Fruit fly (Drosophila melanogaster) whole organism, prepupa: Measurements from ENCODE around the gene CSN1b.

Experiments used
- Blimp-1 ChIP-seq: fragments of 200-800 bp; sonication (Bioruptor generic); optimal IDR thresholded peaks from 3 replicates; lab custom pipeline; 2017; ENCODE audit warnings: missing biosample characterization, missing genetic modification characterization, mild to moderate bottlenecking, moderate library complexity, missing genetic modification reagents
- CG10631 ChIP-seq: fragments of 200-800 bp; sonication (Bioruptor generic); optimal IDR thresholded peaks from 2 replicates; lab custom pipeline; 2016; ENCODE audit warnings: missing biosample characterization, missing genetic modification characterization
- CG11294 ChIP-seq: fragments of 200-800 bp; sonication (Bioruptor generic); IDR thresholded peaks from 2 replicates; pipeline ENCODE4 v1.3.6; 2022; ENCODE audit warnings: missing biosample characterization, missing genetic modification characterization
- CG11762 ChIP-seq: fragments of 200-800 bp; sonication (Bioruptor generic); optimal IDR thresholded peaks from 3 replicates; lab custom pipeline; 2016; ENCODE audit warnings: missing biosample characterization, missing genetic modification characterization; ENCODE audit not compliant: insufficient read depth
- CG11902 ChIP-seq: fragments of 200-800 bp; sonication (Bioruptor generic); optimal IDR thresholded peaks from 3 replicates; lab custom pipeline; 2016; ENCODE audit warnings: missing biosample characterization, missing genetic modification characterization
- CG15336 ChIP-seq: fragments of 200-800 bp; sonication (Bioruptor generic); IDR thresholded peaks from 2 replicates; pipeline ENCODE4 v1.3.6; 2022; ENCODE audit warnings: missing biosample characterization, missing genetic modification characterization
- CG16779 ChIP-seq: fragments of 200-800 bp; sonication (Bioruptor generic); optimal IDR thresholded peaks from 3 replicates; lab custom pipeline; 2017; ENCODE audit warnings: missing biosample characterization, mild to moderate bottlenecking, missing genetic modification characterization
- CG3032 ChIP-seq: fragments of 200-800 bp; optimal IDR thresholded peaks from 2 replicates; lab custom pipeline; 2019; ENCODE audit warnings: missing biosample characterization, mild to moderate bottlenecking, missing genetic modification characterization, moderate library complexity
- CG31627 ChIP-seq: fragments of 200-800 bp; sonication (Bioruptor generic); optimal IDR thresholded peaks from 3 replicates; lab custom pipeline; 2016; ENCODE audit warnings: missing biosample characterization, missing genetic modification characterization
- CG32006 ChIP-seq: fragments of 200-800 bp; sonication (Bioruptor generic); optimal IDR thresholded peaks from 3 replicates; lab custom pipeline; 2017; ENCODE audit warnings: missing biosample characterization, mild to moderate bottlenecking, missing genetic modification characterization
- CG34406 ChIP-seq: fragments of 200-800 bp; sonication (Bioruptor generic); optimal IDR thresholded peaks from 3 replicates; lab custom pipeline; 2016; ENCODE audit warnings: missing biosample characterization, missing genetic modification characterization
- CG3919 ChIP-seq: fragments of 200-800 bp; sonication (Bioruptor generic); optimal IDR thresholded peaks from 3 replicates; lab custom pipeline; 2016; ENCODE audit warnings: missing biosample characterization, missing genetic modification characterization
- CG4318 ChIP-seq: fragments of 200-800 bp; sonication (Bioruptor generic); optimal IDR thresholded peaks from 3 replicates; lab custom pipeline; 2017; ENCODE audit warnings: missing biosample characterization, mild to moderate bottlenecking, missing genetic modification characterization
- CG6792 ChIP-seq: fragments of 200-800 bp; sonication (Bioruptor generic); optimal IDR thresholded peaks from 3 replicates; lab custom pipeline; 2016; ENCODE audit warnings: missing biosample characterization, missing genetic modification characterization
- CG6808 ChIP-seq: fragments of 200-800 bp; sonication (Bioruptor generic); optimal IDR thresholded peaks from 3 replicates; lab custom pipeline; 2017; ENCODE audit warnings: missing biosample characterization, missing genetic modification characterization, mild to moderate bottlenecking, moderate library complexity, missing genetic modification reagents
- CG8119 ChIP-seq: fragments of 200-800 bp; sonication (Bioruptor generic); IDR thresholded peaks from 3 replicates; pipeline ENCODE4 v1.3.6; 2022; ENCODE audit warnings: missing biosample characterization, missing genetic modification characterization
- CG8319 ChIP-seq: fragments of 200-800 bp; sonication (Bioruptor generic); optimal IDR thresholded peaks from 3 replicates; lab custom pipeline; 2016; ENCODE audit warnings: missing biosample characterization, missing genetic modification characterization
- CG8632 ChIP-seq: fragments of 200-800 bp; sonication (Bioruptor generic); optimal IDR thresholded peaks from 3 replicates; lab custom pipeline; 2016; ENCODE audit warnings: missing biosample characterization, missing genetic modification characterization
- CG9139 ChIP-seq: fragments of 200-800 bp; sonication (Bioruptor generic); optimal IDR thresholded peaks from 3 replicates; lab custom pipeline; 2017; ENCODE audit warnings: missing biosample characterization, mild to moderate bottlenecking, missing genetic modification characterization
- Eip93F ChIP-seq: fragments of 200-800 bp; sonication (Bioruptor generic); optimal IDR thresholded peaks from 2 replicates; lab custom pipeline; 2016; ENCODE audit warnings: missing biosample characterization, mild to moderate bottlenecking, missing genetic modification characterization
- Ets21C ChIP-seq: fragments of 200-800 bp; sonication (Bioruptor generic); optimal IDR thresholded peaks from 3 replicates; lab custom pipeline; 2016; ENCODE audit warnings: missing biosample characterization, missing genetic modification characterization
- Ets96B ChIP-seq: fragments of 200-800 bp; optimal IDR thresholded peaks from 2 replicates; lab custom pipeline; 2019; ENCODE audit warnings: missing biosample characterization, mild to moderate bottlenecking, missing genetic modification characterization, moderate library complexity
- Hr39 ChIP-seq: fragments of 200-800 bp; sonication (Bioruptor generic); optimal IDR thresholded peaks from 2 replicates; lab custom pipeline; 2016; ENCODE audit warnings: missing biosample characterization, missing genetic modification characterization
- Hr4 ChIP-seq: fragments of 200-800 bp; sonication (Bioruptor generic); optimal IDR thresholded peaks from 3 replicates; lab custom pipeline; 2016; ENCODE audit warnings: missing biosample characterization, missing genetic modification characterization
- Smox ChIP-seq: fragments of 200-800 bp; sonication (Bioruptor generic); optimal IDR thresholded peaks from 3 replicates; lab custom pipeline; 2016; ENCODE audit warnings: missing biosample characterization, missing genetic modification characterization
- Sox102F ChIP-seq: fragments of 200-800 bp; sonication (Bioruptor generic); optimal IDR thresholded peaks from 2 replicates; lab custom pipeline; 2016; ENCODE audit warnings: missing biosample characterization, mild to moderate bottlenecking, missing genetic modification characterization
- Sox14 ChIP-seq: fragments of 200-800 bp; sonication (Bioruptor generic); optimal IDR thresholded peaks from 3 replicates; lab custom pipeline; 2016; ENCODE audit warnings: missing biosample characterization, missing genetic modification characterization
- Sox15 ChIP-seq: fragments of 200-800 bp; sonication (Bioruptor generic); optimal IDR thresholded peaks from 3 replicates; lab custom pipeline; 2016; ENCODE audit warnings: missing biosample characterization, missing genetic modification characterization
- achi ChIP-seq: fragments of 200-800 bp; sonication (Bioruptor generic); optimal IDR thresholded peaks from 3 replicates; lab custom pipeline; 2016; ENCODE audit warnings: missing biosample characterization, missing genetic modification characterization
- dsx ChIP-seq: fragments of 200-800 bp; optimal IDR thresholded peaks from 3 replicates; lab custom pipeline; 2019; ENCODE audit warnings: missing biosample characterization, mild to moderate bottlenecking, missing genetic modification characterization, moderate library complexity; ENCODE audit not compliant: poor library complexity, severe bottlenecking
- eg ChIP-seq: fragments of 200-800 bp; sonication (Bioruptor generic); IDR thresholded peaks from 3 replicates; pipeline ENCODE4 v1.3.6; 2022; ENCODE audit warnings: missing biosample characterization, missing genetic modification characterization
- esn ChIP-seq: fragments of 200-800 bp; sonication (Bioruptor generic); optimal IDR thresholded peaks from 2 replicates; lab custom pipeline; 2016; ENCODE audit warnings: missing biosample characterization, mild to moderate bottlenecking, missing genetic modification characterization, moderate library complexity
- fd85E ChIP-seq: fragments of 200-800 bp; sonication (Bioruptor generic); optimal IDR thresholded peaks from 3 replicates; lab custom pipeline; 2016; ENCODE audit warnings: missing biosample characterization, missing genetic modification characterization
- fkh ChIP-seq: fragments of 200-800 bp; sonication (Bioruptor generic); optimal IDR thresholded peaks from 3 replicates; lab custom pipeline; 2017; ENCODE audit warnings: missing biosample characterization, mild to moderate bottlenecking, missing genetic modification characterization, moderate library complexity
- lz ChIP-seq: fragments of 200-800 bp; sonication (Bioruptor generic); optimal IDR thresholded peaks from 3 replicates; lab custom pipeline; 2016; ENCODE audit warnings: missing biosample characterization, missing genetic modification characterization
- net ChIP-seq: fragments of 200-800 bp; sonication (Bioruptor generic); optimal IDR thresholded peaks from 3 replicates; lab custom pipeline; 2016; ENCODE audit warnings: missing biosample characterization, missing genetic modification characterization
- topi ChIP-seq: fragments of 200-800 bp; sonication (Bioruptor generic); optimal IDR thresholded peaks from 3 replicates; lab custom pipeline; 2016; ENCODE audit warnings: missing biosample characterization, missing genetic modification characterization
- vri ChIP-seq: fragments of 200-800 bp; sonication (Bioruptor generic); optimal IDR thresholded peaks from 3 replicates; lab custom pipeline; 2016; ENCODE audit warnings: missing biosample characterization, mild to moderate bottlenecking, missing genetic modification characterization

Gene CSN1b

DNA sequence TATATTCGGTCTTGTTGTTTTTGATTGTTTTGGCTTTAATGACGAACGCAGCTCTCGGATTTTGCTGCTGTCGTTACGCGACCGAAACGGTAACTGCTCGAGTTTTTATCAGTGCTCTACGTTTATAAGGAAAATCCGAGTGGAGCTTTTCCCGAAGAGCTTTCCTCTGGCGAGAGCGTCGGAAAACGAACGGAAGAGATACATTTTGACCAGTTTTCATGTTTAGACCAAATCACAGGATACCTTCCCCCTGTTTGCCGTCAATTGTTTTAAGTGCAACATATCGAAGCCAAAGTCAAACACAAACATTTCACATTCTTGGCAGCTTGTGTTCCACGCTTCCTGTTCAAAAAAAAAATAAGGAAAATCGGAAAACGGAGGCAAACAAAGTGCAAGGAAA, 41.2 kb upstream of the CSN1b start, which contains the start of gene CG32204:
Gene CG32204 (minus strand): TSS at position 101 of the 400 bp plus-strand sequence.
- TF ChIP-seq CG6792 (GFP tag; lab: Kevin White, UChicago): no peak

dm6 chr3L:18924790-18925189, 20.1 kb upstream of the CSN1b start, which contains the start of gene CG43049:
CG43049 (plus strand) TSS chr3L:18925090.
- TF ChIP-seq CG11902 (GFP tag; lab: Kevin White, UChicago) (no peak), esn (GFP tag; lab: Kevin White, UChicago) (no peak), topi (GFP tag; lab: Kevin White, UChicago) (no peak), Hr4 (no peak), fkh (no peak), Ets21C (no peak), Sox15 (GFP tag; lab: Kevin White, UChicago) (no peak), net (GFP tag; lab: Kevin White, UChicago) (no peak), Ets96B (tag; lab: Kevin White, UChicago) (no peak), CG8119 (GFP tag; lab: Robert Waterston, UW) (no peak), CG4318 (GFP tag; lab: Kevin White, UChicago) (no peak), Smox (no peak), Sox102F (GFP tag; lab: Kevin White, UChicago) (no peak), Hr39 (no peak)

DNA sequence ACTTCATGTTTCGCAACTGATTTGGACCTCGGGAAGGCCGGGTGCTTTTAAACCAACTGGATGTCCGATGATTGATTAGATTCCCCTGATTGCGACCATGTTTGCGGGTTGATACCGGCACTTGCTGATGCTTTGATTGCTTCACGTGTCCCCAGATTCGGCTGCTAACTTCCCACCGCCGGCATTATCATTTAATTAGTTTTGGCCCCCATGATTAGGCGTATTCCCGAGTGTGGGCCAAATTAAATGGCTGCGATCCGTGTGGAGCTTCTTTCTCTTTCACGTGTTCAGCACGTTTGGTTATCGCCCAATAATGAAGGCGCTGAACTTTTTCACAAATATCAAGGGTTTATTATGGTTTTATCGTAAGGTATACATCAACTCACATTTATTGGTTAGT, 17.4 kb upstream of the CSN1b start, which contains the start of gene CG3819:
Gene CG3819 (minus strand): TSS at position 23 of the 400 bp plus-strand sequence.
- TF ChIP-seq CG16779 (tag; lab: Kevin White, UChicago): no peak
- no peak for TF ChIP-seq CG10631
- TF ChIP-seq CG6808: no peak
- no peak for TF ChIP-seq CG8119 (GFP tag; lab: Robert Waterston, UW)
- no peak for TF ChIP-seq lz (GFP tag; lab: Kevin White, UChicago)
- TF ChIP-seq eg: no peak
- no peak for TF ChIP-seq Sox14 (GFP tag; lab: Kevin White, UChicago)
- no peak for TF ChIP-seq CG9139
- no peak for TF ChIP-seq CG4318 (GFP tag; lab: Kevin White, UChicago)
- no peak for TF ChIP-seq CG15336 (GFP tag; lab: Robert Waterston, UW)
- no peak for TF ChIP-seq CG6792 (GFP tag; lab: Kevin White, UChicago)
- TF ChIP-seq dsx (GFP tag; lab: Kevin White, UChicago): no peak

DNA sequence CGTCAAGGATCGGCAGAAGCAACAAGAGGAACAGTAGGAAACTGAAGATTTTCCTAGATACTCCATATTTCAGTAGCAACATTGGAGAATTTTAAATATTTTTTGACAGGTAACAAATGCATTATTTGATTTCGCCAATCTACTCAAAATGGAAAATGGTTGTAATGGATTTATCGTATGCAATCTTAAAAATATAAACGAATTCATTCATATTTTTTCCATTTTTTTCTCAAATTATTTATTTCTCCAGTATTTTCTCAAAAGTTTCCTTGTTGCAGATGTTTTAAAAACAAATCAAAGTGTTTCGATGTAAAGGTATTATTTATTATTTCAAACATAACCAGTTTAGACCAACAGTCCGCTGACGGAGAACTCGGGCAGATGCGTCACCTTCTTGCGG, 15.5 kb upstream of the CSN1b start, which contains the start of gene CG18223:
Gene CG18223 (minus strand): TSS at position 101 of the 400 bp plus-strand sequence.
- TF ChIP-seq Sox15 (GFP tag; lab: Kevin White, UChicago) (no peak), CG3032 (no peak), CG8632 (no peak), fd85E (GFP tag; lab: Kevin White, UChicago) (no peak), Eip93F (GFP tag; lab: Kevin White, UChicago) (no peak), CG8319 (GFP tag; lab: Kevin White, UChicago) (no peak), CG11294 (no peak), CG32006 (GFP tag; lab: Kevin White, UChicago) (no peak), CG11762 (GFP tag; lab: Kevin White, UChicago) (no peak), vri (GFP tag; lab: Kevin White, UChicago) (no peak), CG31627 (GFP tag; lab: Kevin White, UChicago) (no peak), Hr39 (no peak), Blimp-1 (GFP tag; lab: Kevin White, UChicago) (no peak), achi (GFP tag; lab: Kevin White, UChicago) (no peak), esn (GFP tag; lab: Kevin White, UChicago) (no peak), Ets96B (tag; lab: Kevin White, UChicago) (no peak), CG3919 (no peak), CG34406 (GFP tag; lab: Kevin White, UChicago) (no peak)
